Worm (Caenorhabditis elegans) whole organism, early embryonic: ENCODE results near the gene T18D3.1.
A peak's percentile ranks its signal among the peaks of the same experiment; 100 is the strongest.

Experiments used
- F13C5.2 ChIP-seq: sonication (generic microtip); optimal IDR thresholded peaks from 2 replicates; lab custom pipeline; 2017; ENCODE audit warnings: mild to moderate bottlenecking, missing genetic modification characterization, inconsistent platforms, missing compliant biosample characterization
- ama-1 ChIP-seq: fragments of 150-350 bp; optimal IDR thresholded peaks from 2 replicates; lab custom pipeline; 2014
- tra-4 ChIP-seq: sonication (generic microtip); optimal IDR thresholded peaks from 2 replicates; lab custom pipeline; 2017; ENCODE audit warnings: missing genetic modification characterization, missing compliant biosample characterization

The T18D3.1 gene

DNA sequence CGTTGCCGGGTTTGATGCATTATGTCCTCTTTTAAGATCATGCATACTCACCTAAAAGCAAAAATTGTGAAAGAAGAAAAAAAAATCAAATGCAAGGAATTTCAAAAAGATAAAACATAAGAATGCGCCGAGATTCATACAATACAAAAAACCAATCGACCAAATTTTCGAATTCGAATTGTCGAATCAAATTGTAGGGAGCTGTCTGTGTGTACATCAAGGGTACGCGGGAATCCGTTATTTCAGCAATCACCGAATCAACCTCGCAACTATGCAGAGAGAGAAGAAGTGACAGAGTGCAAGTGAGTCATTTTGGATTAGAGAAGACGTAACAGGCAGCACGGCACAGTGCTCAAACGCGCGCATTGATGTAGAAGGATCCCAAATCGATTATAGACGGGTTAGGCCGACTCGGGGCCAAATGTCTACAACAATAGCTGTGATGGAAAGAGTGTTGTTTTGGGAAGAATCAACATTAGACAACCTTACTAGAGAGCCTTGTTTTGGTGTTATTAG is 48.8 kb downstream of the T18D3.1 start, which contains the start of gene sdz-19:
Gene sdz-19, minus strand, starts transcription at position 51 of the 516 bp plus-strand sequence.
- no peak for TF ChIP-seq F13C5.2 (tag; lab: Kevin White, UChicago)
- peak; percentile 59 for TF ChIP-seq ama-1 (lab: Kevin White, UChicago)
- TF ChIP-seq tra-4, result peak; percentile 0
